Fruit fly (Drosophila melanogaster) whole organism, embryonic: ENCODE data around the gene CG43063.
A peak's percentile ranks its signal among the peaks of the same experiment; 100 is the strongest.

ENCODE experiments used
- Ada2b ChIP-seq: fragments of 200-800 bp; sonication (Bioruptor generic); IDR thresholded peaks from 2 replicates; pipeline ENCODE4 v1.3.6; 2022; ENCODE audit warnings: missing biosample characterization, missing genetic modification characterization
- B-H1 ChIP-seq: fragments of 200-800 bp; sonication (Bioruptor generic); IDR thresholded peaks from 3 replicates; pipeline ENCODE4 v1.3.6; 2022; ENCODE audit warnings: missing biosample characterization, missing genetic modification characterization
- B-H2 ChIP-seq: fragments of 200-800 bp; sonication (Bioruptor generic); optimal IDR thresholded peaks from 2 replicates; lab custom pipeline; 2018; ENCODE audit warnings: missing biosample characterization, mild to moderate bottlenecking, missing genetic modification characterization
- BEAF-32 ChIP-seq: fragments of 200-800 bp; sonication (Bioruptor generic); optimal IDR thresholded peaks from 3 replicates; lab custom pipeline; 2017; ENCODE audit warnings: missing biosample characterization, missing genetic modification characterization, mild to moderate bottlenecking, moderate library complexity, missing genetic modification reagents
- Blimp-1 ChIP-seq: fragments of 200-800 bp; sonication (Bioruptor generic); optimal IDR thresholded peaks from 3 replicates; lab custom pipeline; 2018; ENCODE audit warnings: missing biosample characterization, missing genetic modification characterization, mild to moderate bottlenecking, moderate library complexity, missing genetic modification reagents
- BtbVII ChIP-seq: fragments of 200-800 bp; sonication (Bioruptor generic); optimal IDR thresholded peaks from 3 replicates; lab custom pipeline; 2017; ENCODE audit warnings: missing biosample characterization, mild to moderate bottlenecking, missing genetic modification characterization
- CG1233 ChIP-seq: fragments of 200-800 bp; sonication (Bioruptor generic); optimal IDR thresholded peaks from 4 replicates; lab custom pipeline; 2018; ENCODE audit warnings: missing biosample characterization, mild to moderate bottlenecking, missing genetic modification characterization
- CG12942 ChIP-seq: fragments of 200-800 bp; sonication (Bioruptor generic); optimal IDR thresholded peaks from 3 replicates; lab custom pipeline; 2016; ENCODE audit warnings: missing biosample characterization, missing genetic modification characterization
- CG13296 ChIP-seq: fragments of 200-800 bp; sonication (Bioruptor generic); optimal IDR thresholded peaks from 3 replicates; lab custom pipeline; 2018; ENCODE audit warnings: missing biosample characterization, mild to moderate bottlenecking, missing genetic modification characterization
- CG13624 ChIP-seq: fragments of 200-800 bp; sonication (Bioruptor generic); optimal IDR thresholded peaks from 2 replicates; lab custom pipeline; 2016; ENCODE audit warnings: missing biosample characterization, missing genetic modification characterization
- CG14441 ChIP-seq: fragments of 200-800 bp; sonication (Bioruptor generic); IDR thresholded peaks from 2 replicates; pipeline ENCODE4 v1.3.6; 2022; ENCODE audit warnings: missing biosample characterization, missing genetic modification characterization
- CG1529 ChIP-seq: fragments of 200-800 bp; sonication (Bioruptor generic); optimal IDR thresholded peaks from 3 replicates; lab custom pipeline; 2018; ENCODE audit warnings: missing biosample characterization, missing genetic modification characterization
- CG15514 ChIP-seq: fragments of 200-800 bp; sonication (Bioruptor generic); optimal IDR thresholded peaks from 3 replicates; lab custom pipeline; 2017; ENCODE audit warnings: missing biosample characterization, missing genetic modification characterization, mild to moderate bottlenecking, moderate library complexity, missing genetic modification reagents
- CG1647 ChIP-seq: fragments of 200-800 bp; sonication (Bioruptor generic); optimal IDR thresholded peaks from 3 replicates; lab custom pipeline; 2016; ENCODE audit warnings: missing biosample characterization, missing genetic modification characterization
- CG16813 ChIP-seq: fragments of 200-800 bp; sonication (Bioruptor generic); IDR thresholded peaks from 3 replicates; pipeline ENCODE4 v1.3.6; 2022; ENCODE audit warnings: missing biosample characterization, missing genetic modification characterization; ENCODE audit not compliant: partially characterized antibody
- CG17361 ChIP-seq: fragments of 200-800 bp; sonication (Bioruptor generic); IDR thresholded peaks from 3 replicates; pipeline ENCODE4 v1.3.6; 2022; ENCODE audit warnings: missing biosample characterization, missing genetic modification characterization
- CG2712 ChIP-seq: fragments of 200-800 bp; optimal IDR thresholded peaks from 3 replicates; lab custom pipeline; 2019; ENCODE audit warnings: missing biosample characterization, mild to moderate bottlenecking, missing genetic modification characterization, moderate library complexity
- CG2875 ChIP-seq: fragments of 200-800 bp; sonication (Bioruptor generic); optimal IDR thresholded peaks from 2 replicates; lab custom pipeline; 2017; ENCODE audit warnings: missing biosample characterization, mild to moderate bottlenecking, missing genetic modification characterization, missing genetic modification reagents
- CG31365 ChIP-seq: fragments of 200-800 bp; sonication (Bioruptor generic); optimal IDR thresholded peaks from 2 replicates; lab custom pipeline; 2018; ENCODE audit warnings: missing biosample characterization, mild to moderate bottlenecking, missing genetic modification characterization
- CG7556 ChIP-seq: fragments of 200-800 bp; sonication (Bioruptor generic); optimal IDR thresholded peaks from 2 replicates; lab custom pipeline; 2017; ENCODE audit warnings: missing biosample characterization, mild to moderate bottlenecking, missing genetic modification characterization
- CG8478 ChIP-seq: fragments of >200 bp; optimal IDR thresholded peaks from 2 replicates; lab custom pipeline; 2018
- Dad ChIP-seq: fragments of 200-800 bp; sonication (Bioruptor generic); optimal IDR thresholded peaks from 3 replicates; lab custom pipeline; 2016; ENCODE audit warnings: missing biosample characterization, missing genetic modification characterization
- Fer1 ChIP-seq: fragments of 200-800 bp; sonication (Bioruptor generic); optimal IDR thresholded peaks from 2 replicates; lab custom pipeline; 2017; ENCODE audit warnings: missing biosample characterization, mild to moderate bottlenecking, missing genetic modification characterization
- Gug ChIP-seq: fragments of 200-800 bp; sonication (Bioruptor generic); IDR thresholded peaks from 4 replicates; pipeline ENCODE4 v1.3.6; 2022; ENCODE audit warnings: missing biosample characterization, missing genetic modification characterization
- Hr78 ChIP-seq, 2 experiments: fragments of 200-800 bp in 1 of 2; fragments of >200 bp in 1 of 2; sonication (Bioruptor generic) in 1 of 2; optimal IDR thresholded peaks; 2 replicates each; lab custom pipeline; 2017 to 2019; ENCODE audit warnings: missing biosample characterization in 2 of 2, missing genetic modification characterization in 2 of 2, mild to moderate bottlenecking in 1 of 2, moderate library complexity in 1 of 2
- Lpt ChIP-seq: fragments of >200 bp; optimal IDR thresholded peaks from 2 replicates; lab custom pipeline; 2018; ENCODE audit warnings: missing biosample characterization, missing genetic modification characterization
- Mrtf ChIP-seq: fragments of 200-800 bp; sonication (Bioruptor generic); IDR thresholded peaks from 3 replicates; pipeline ENCODE4 v1.3.6; 2022; ENCODE audit warnings: missing biosample characterization, missing genetic modification characterization
- Nf-YA ChIP-seq: fragments of 200-800 bp; sonication (Bioruptor generic); IDR thresholded peaks from 2 replicates; pipeline ENCODE4 v1.3.6; 2022; ENCODE audit warnings: missing biosample characterization, missing genetic modification characterization
- Nf-YC ChIP-seq: fragments of 200-800 bp; optimal IDR thresholded peaks from 3 replicates; lab custom pipeline; 2019; ENCODE audit warnings: missing biosample characterization, mild to moderate bottlenecking, missing genetic modification characterization, moderate library complexity
- cato ChIP-seq: fragments of 200-800 bp; sonication (Bioruptor generic); optimal IDR thresholded peaks from 2 replicates; lab custom pipeline; 2016; ENCODE audit warnings: missing biosample characterization, missing genetic modification characterization, borderline replicate concordance
- crol ChIP-seq: fragments of 200-800 bp; sonication (Bioruptor generic); IDR thresholded peaks from 2 replicates; pipeline ENCODE4 v1.3.6; 2022; ENCODE audit warnings: missing biosample characterization, missing genetic modification characterization
- danr ChIP-seq: fragments of 200-800 bp; sonication (Bioruptor generic); IDR thresholded peaks from 2 replicates; pipeline ENCODE4 v1.3.6; 2022; ENCODE audit warnings: missing biosample characterization, missing genetic modification characterization
- dati ChIP-seq: fragments of 200-800 bp; sonication (Bioruptor generic); IDR thresholded peaks from 2 replicates; pipeline ENCODE4 v1.3.6; 2022; ENCODE audit warnings: missing biosample characterization, missing genetic modification characterization
- dimm ChIP-seq: fragments of 200-800 bp; sonication (Bioruptor generic); IDR thresholded peaks from 2 replicates; pipeline ENCODE4 v1.3.6; 2022; ENCODE audit warnings: missing biosample characterization, missing genetic modification characterization
- dysf ChIP-seq: fragments of 200-800 bp; sonication (Bioruptor generic); IDR thresholded peaks from 3 replicates; pipeline ENCODE4 v1.3.6; 2022; ENCODE audit warnings: missing biosample characterization, missing genetic modification characterization
- ems ChIP-seq: fragments of 200-800 bp; sonication (Bioruptor generic); optimal IDR thresholded peaks from 3 replicates; lab custom pipeline; 2016; ENCODE audit warnings: missing biosample characterization, missing genetic modification characterization
- gem ChIP-seq: fragments of 200-800 bp; sonication (Bioruptor generic); optimal IDR thresholded peaks from 2 replicates; lab custom pipeline; 2019; ENCODE audit warnings: missing biosample characterization, mild to moderate bottlenecking, missing genetic modification characterization, moderate library complexity
- grau ChIP-seq: fragments of 200-800 bp; optimal IDR thresholded peaks from 3 replicates; lab custom pipeline; 2019; ENCODE audit warnings: missing biosample characterization, mild to moderate bottlenecking, missing genetic modification characterization, moderate library complexity
- grn ChIP-seq: fragments of 200-800 bp; sonication (Bioruptor generic); optimal IDR thresholded peaks from 3 replicates; lab custom pipeline; 2017; ENCODE audit warnings: missing biosample characterization, missing genetic modification characterization
- lola ChIP-seq, 3 experiments: fragments of >200 bp in 2 of 3; fragments of 200-800 bp in 1 of 3; sonication (Bioruptor generic) in 1 of 3; optimal IDR thresholded peaks; 2 replicates each; lab custom pipeline; 2017 to 2019; ENCODE audit warnings: missing biosample characterization in 3 of 3, missing genetic modification characterization in 3 of 3, mild to moderate bottlenecking in 1 of 3, moderate library complexity in 1 of 3
- otp ChIP-seq: fragments of 200-800 bp; sonication (Bioruptor generic); IDR thresholded peaks from 3 replicates; pipeline ENCODE4, ENCODE4 v1.3.6; 2022; ENCODE audit warnings: missing biosample characterization, missing genetic modification characterization
- pb ChIP-seq: fragments of 200-800 bp; sonication (Bioruptor generic); optimal IDR thresholded peaks from 3 replicates; lab custom pipeline; 2016; ENCODE audit warnings: missing biosample characterization, missing genetic modification characterization
- peb ChIP-seq: fragments of 200-800 bp; sonication (Bioruptor generic); IDR thresholded peaks from 2 replicates; pipeline ENCODE4 v1.3.6; 2022; ENCODE audit warnings: missing biosample characterization, missing genetic modification characterization
- repo ChIP-seq: fragments of 200-800 bp; sonication (Bioruptor generic); optimal IDR thresholded peaks from 2 replicates; lab custom pipeline; 2016; ENCODE audit warnings: missing biosample characterization, missing genetic modification characterization
- ro ChIP-seq: fragments of 200-800 bp; sonication (Bioruptor generic); IDR thresholded peaks from 2 replicates; pipeline ENCODE4 v1.3.6; 2022; ENCODE audit warnings: missing biosample characterization, missing genetic modification characterization
- so ChIP-seq: fragments of 200-800 bp; sonication (Bioruptor generic); IDR thresholded peaks from 3 replicates; pipeline ENCODE4 v1.3.6; 2022; ENCODE audit warnings: missing biosample characterization, missing genetic modification characterization
- tin ChIP-seq: fragments of 200-800 bp; sonication (Bioruptor generic); optimal IDR thresholded peaks from 3 replicates; lab custom pipeline; 2016; ENCODE audit warnings: missing biosample characterization, missing genetic modification characterization
- tll ChIP-seq, 2 experiments: fragments of 200-800 bp in 1 of 2; fragments of >200 bp in 1 of 2; sonication (Bioruptor generic) in 1 of 2; optimal IDR thresholded peaks; 2 replicates each; lab custom pipeline; 2017 to 2019; ENCODE audit warnings: missing biosample characterization in 2 of 2, missing genetic modification characterization in 2 of 2, mild to moderate bottlenecking in 1 of 2, moderate library complexity in 1 of 2
- usp ChIP-seq: fragments of >200 bp; optimal IDR thresholded peaks from 2 replicates; lab custom pipeline; 2017; ENCODE audit warnings: missing biosample characterization, missing genetic modification characterization
- wor ChIP-seq: fragments of 200-800 bp; sonication (Bioruptor generic); IDR thresholded peaks from 2 replicates; pipeline ENCODE4 v1.3.6; 2022; ENCODE audit warnings: missing biosample characterization, missing genetic modification characterization

The CG43063 gene

dm6 chr3R:13063746-13064592, 22.1 kb upstream of the CG43063 start (continued):
- TF ChIP-seq CG1233 (peak; percentile 1), grau (tag; lab: Kevin White, UChicago) (no peak), BtbVII (no peak), ems (GFP tag; lab: Kevin White, UChicago) (no peak), CG31365 (tag; lab: Kevin White, UChicago) (no peak), Nf-YA (GFP tag; lab: Robert Waterston, UW) (peak; percentile 94), Fer1 (GFP tag; lab: Kevin White, UChicago) (no peak), CG16813 (GFP tag; lab: Robert Waterston, UW) (no peak), tll (GFP tag; optimal IDR thresholded peaks at IDR 0.05; lab: Kevin White, UChicago) (peak in 1 of 2 experiments; percentile 75), usp (GFP tag; lab: Kevin White, UChicago) (no peak), danr (GFP tag; lab: Robert Waterston, UW) (no peak), Blimp-1 (GFP tag; lab: Kevin White, UChicago) (no peak), CG13296 (no peak), peb (0 out of 2 replicates have a peak, but pooled peaks have one; percentile 29), otp (GFP tag; lab: Robert Waterston, UW) (no peak), CG13624 (GFP tag; lab: Kevin White, UChicago) (no peak), CG14441 (GFP tag; lab: Robert Waterston, UW) (peak; percentile 31; the same call in 1 of the 2 replicates), CG1529 (GFP tag; lab: Kevin White, UChicago) (no peak), Gug (GFP tag; lab: Robert Waterston, UW) (peak; percentile 34; the same call in 1 of the 4 replicates), lola (GFP tag; optimal IDR thresholded peaks at IDR 0.05; lab: Kevin White, UChicago) (peak in 2 of 3 experiments; percentile 1 to 91), gem (no peak), CG7556 (no peak), repo (GFP tag; lab: Kevin White, UChicago) (no peak), B-H2 (GFP tag; lab: Kevin White, UChicago) (no peak), CG12942 (no peak), Dad (GFP tag; lab: Kevin White, UChicago) (no peak), Mrtf (GFP tag; lab: Robert Waterston, UW) (no peak), CG2875 (GFP tag; lab: Kevin White, UChicago) (no peak), tin (GFP tag; lab: Kevin White, UChicago) (no peak), dimm (no peak), Nf-YC (peak; percentile 100), wor (GFP tag; lab: Robert Waterston, UW) (no peak), grn (no peak), CG2712 (peak; percentile 29), CG15514 (GFP tag; lab: Kevin White, UChicago) (no peak), ro (no peak), CG1647 (GFP tag; lab: Kevin White, UChicago) (no peak), dati (no peak), BEAF-32 (GFP tag; lab: Kevin White, UChicago) (no peak), CG8478 (lab: Kevin White, UChicago) (peak; percentile 100), cato (no peak), pb (peak; percentile 7), Lpt (GFP tag; lab: Kevin White, UChicago) (no peak), B-H1 (GFP tag; lab: Robert Waterston, UW) (no peak), crol (GFP tag; lab: Robert Waterston, UW) (peak; percentile 98), Ada2b (GFP tag; lab: Robert Waterston, UW) (peak; percentile 36; the same call in 1 of the 2 replicates), Hr78 (GFP tag; optimal IDR thresholded peaks at IDR 0.05; lab: Kevin White, UChicago) (peak in 1 of 2 experiments; percentile 63), CG17361 (0 out of 3 replicates have a peak, but pooled peaks have one; percentile 23), so (GFP tag; lab: Robert Waterston, UW) (no peak), dysf (GFP tag; lab: Robert Waterston, UW) (no peak)
